Worm (Caenorhabditis elegans): Measurements from ENCODE around the gene cyp-25A4.
A peak's percentile ranks its signal among the peaks of the same experiment; 100 is the strongest.
"Not testable (repeated sequence)": the region's sequence is repeated elsewhere in the genome, so short reads cannot be mapped to it uniquely, and the experiment has no call there.

Gene cyp-25A4

ce11 chrIII:3845708-3846107, 6.2 kb downstream of the cyp-25A4 start:
- TF ChIP-seq pha-4 (GFP tag; IDR thresholded peaks at IDR 0.05): peak; percentile 15; the same call in 1 of the 2 replicates
- TF ChIP-seq pha-4 (tag; optimal IDR thresholded peaks at IDR 0.05): not testable (repeated sequence)
- peak; percentile 32; the same call in 1 of the 2 replicates for TF ChIP-seq egl-43 (GFP tag; IDR thresholded peaks at IDR 0.05)
- TF ChIP-seq set-16 (GFP tag; IDR thresholded peaks at IDR 0.05): peak; percentile 92

- TF ChIP-seq arid-1 (GFP tag; conservative IDR thresholded peaks at IDR 0.05): peak; percentile 29; the same call in 1 of the 2 replicates
- 0 out of 2 replicates have a peak, but pooled peaks have one; percentile 20 for TF ChIP-seq ctbp-1 (GFP tag; IDR thresholded peaks at IDR 0.05)
- TF ChIP-seq D1046.2 (GFP tag; IDR thresholded peaks at IDR 0.05): 0 out of 2 replicates have a peak, but pooled peaks have one; percentile 56
- peak; percentile 57; the same call in 1 of the 2 replicates for TF ChIP-seq dmd-8 (GFP tag; IDR thresholded peaks at IDR 0.05)
- TF ChIP-seq pha-4 (GFP tag; IDR thresholded peaks at IDR 0.05): 0 out of 2 replicates have a peak, but pooled peaks have one; percentile 23
- TF ChIP-seq pha-4 (tag; optimal IDR thresholded peaks at IDR 0.05): not testable (repeated sequence)
- TF ChIP-seq lim-7 (GFP tag; IDR thresholded peaks at IDR 0.05): peak; percentile 54
- 0 out of 2 replicates have a peak, but pooled peaks have one; percentile 26 for TF ChIP-seq F26F4.8 (GFP tag; conservative IDR thresholded peaks at IDR 0.05)
Observed at ce11 chrIII:3844746-3845145, 7.1 kb downstream of the cyp-25A4 start, which contains the start of gene maph-1.3. Gene maph-1.3 (plus strand): TSS chrIII:3844893.

ce11 chrIII:3843514-3843913, 8.4 kb downstream of the cyp-25A4 start, which contains the start of gene C36A4.4:
Gene C36A4.4 (minus strand): TSS chrIII:3843614.
- not testable (repeated sequence) for TF ChIP-seq mdl-1 (tag; optimal IDR thresholded peaks at IDR 0.05); unc-130 (GFP tag; optimal IDR thresholded peaks at IDR 0.05); arid-1 (GFP tag; conservative IDR thresholded peaks at IDR 0.05)

- not testable (repeated sequence) for TF ChIP-seq ztf-11 (tag; optimal IDR thresholded peaks at IDR 0.05); nhr-76 (tag; optimal IDR thresholded peaks at IDR 0.05); Y75B8A.6 (GFP tag; IDR thresholded peaks at IDR 0.05)
Observed at ce11 chrIII:3840279-3840678, 11.6 kb downstream of the cyp-25A4 start, which contains the start of gene C36A4.11. Gene C36A4.11 (plus strand): TSS chrIII:3840579.

DNA sequence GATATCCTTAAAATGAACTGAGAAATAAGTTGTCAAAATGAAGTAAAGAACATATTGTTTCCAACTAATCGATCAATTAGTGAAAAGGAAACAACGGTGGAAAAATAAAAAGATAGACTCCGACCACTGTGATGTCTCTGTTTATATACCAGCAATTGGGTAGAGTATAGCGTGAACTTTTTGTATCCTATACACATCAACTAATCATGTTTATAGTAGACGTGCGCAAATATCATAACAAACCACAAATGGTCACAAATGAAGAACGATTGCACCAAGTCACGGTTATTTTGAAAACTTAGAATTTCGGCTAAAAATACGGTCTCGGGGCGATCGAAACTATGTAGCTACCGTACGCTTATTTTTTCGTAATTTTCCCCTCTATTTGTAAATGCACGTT, 12.2 kb downstream of the cyp-25A4 start, which contains the start of gene cyp-25A3:
Gene cyp-25A3 (minus strand): TSS at position 101 of the 400 bp plus-strand sequence.
- no peak for TF ChIP-seq dmd-8 (GFP tag; IDR thresholded peaks at IDR 0.05)
- peak; percentile 79 for TF ChIP-seq nhr-28 (tag; optimal IDR thresholded peaks at IDR 0.05)
- no peak for TF ChIP-seq dpl-1 (GFP tag; optimal IDR thresholded peaks at IDR 0.05)
- no peak for TF ChIP-seq mxl-3 (GFP tag; optimal IDR thresholded peaks at IDR 0.05)
- TF ChIP-seq nhr-10 (tag; optimal IDR thresholded peaks at IDR 0.05): no peak
- no peak for TF ChIP-seq saeg-2 (GFP tag; IDR thresholded peaks at IDR 0.05)

ce11 chrIII:3834800-3835271, 17.0 kb downstream of the cyp-25A4 start, which contains the start of gene cyp-25A2:
Gene cyp-25A2 (plus strand): TSS chrIII:3835221.
- TF ChIP-seq pqm-1 (tag; optimal IDR thresholded peaks at IDR 0.05) (peak; percentile 86), hlh-30 (tag; optimal IDR thresholded peaks at IDR 0.05; ENCODE audit: insufficient read depth) (peak; percentile 8), lin-38 (GFP tag; IDR thresholded peaks at IDR 0.05) (no peak), nhr-28 (tag; optimal IDR thresholded peaks at IDR 0.05) (peak; percentile 74), daf-12 (tag; optimal IDR thresholded peaks at IDR 0.05) (no peak), hlh-11 (tag; optimal IDR thresholded peaks at IDR 0.05) (peak; percentile 69), daf-8 (GFP tag; IDR thresholded peaks at IDR 0.05) (no peak), daf-16 (GFP tag; optimal IDR thresholded peaks at IDR 0.05) (no peak), daf-16 (tag; optimal IDR thresholded peaks at IDR 0.05) (peak; percentile 91), dmd-6 (GFP tag; IDR thresholded peaks at IDR 0.05) (peak; percentile 73), nhr-77 (tag; optimal IDR thresholded peaks at IDR 0.05) (peak; percentile 68), lsy-2 (tag; optimal IDR thresholded peaks at IDR 0.05) (peak in 1 of 2 experiments; percentile 13), dve-1 (tag; optimal IDR thresholded peaks at IDR 0.05; ENCODE audit: insufficient read depth) (peak; percentile 76), php-3 (GFP tag; IDR thresholded peaks at IDR 0.05) (peak; percentile 80)
